Fruit fly (Drosophila melanogaster) whole organism, wandering third instar larva: ENCODE measurements around the gene Ac76E.

Experiments
- Abd-B ChIP-seq: fragments of >200 bp; optimal IDR thresholded peaks from 2 replicates; lab custom pipeline; 2017; ENCODE audit warnings: missing biosample characterization, missing genetic modification characterization
- CG32264 ChIP-seq: fragments of 200-800 bp; sonication (Bioruptor generic); optimal IDR thresholded peaks from 2 replicates; lab custom pipeline; 2016; ENCODE audit warnings: missing biosample characterization, missing genetic modification characterization
- CG9705 ChIP-seq: fragments of 200-800 bp; sonication (Bioruptor generic); optimal IDR thresholded peaks from 2 replicates; lab custom pipeline; 2018; ENCODE audit warnings: missing biosample characterization, mild to moderate bottlenecking, missing genetic modification characterization
- CrebA ChIP-seq: fragments of 200-800 bp; sonication (Bioruptor generic); optimal IDR thresholded peaks from 2 replicates; lab custom pipeline; 2016; ENCODE audit warnings: missing biosample characterization, mild to moderate bottlenecking, missing genetic modification characterization, borderline replicate concordance
- Dfd ChIP-seq: fragments of >200 bp; optimal IDR thresholded peaks from 2 replicates; lab custom pipeline; 2017; ENCODE audit warnings: missing biosample characterization, missing genetic modification characterization
- GATAd ChIP-seq: sonication (Bioruptor generic); optimal IDR thresholded peaks from 2 replicates; lab custom pipeline; 2016; ENCODE audit warnings: missing biosample characterization, missing genetic modification characterization
- HLH106 ChIP-seq: fragments of 200-800 bp; optimal IDR thresholded peaks from 3 replicates; lab custom pipeline; 2019; ENCODE audit warnings: missing biosample characterization, mild to moderate bottlenecking, missing genetic modification characterization, moderate library complexity
- Hnf4 ChIP-seq: fragments of 200-800 bp; sonication (Bioruptor generic); optimal IDR thresholded peaks from 2 replicates; lab custom pipeline; 2016; ENCODE audit warnings: missing biosample characterization, mild to moderate bottlenecking, missing genetic modification characterization
- Hr83 ChIP-seq: fragments of 200-300 bp; sonication (Bioruptor generic); optimal IDR thresholded peaks from 2 replicates; lab custom pipeline; 2016; ENCODE audit warnings: missing biosample characterization, mild to moderate bottlenecking, missing genetic modification characterization, moderate library complexity; ENCODE audit not compliant: poor library complexity, severe bottlenecking
- Jra ChIP-seq: sonication (Bioruptor generic); optimal IDR thresholded peaks from 2 replicates; lab custom pipeline; 2016; ENCODE audit warnings: missing biosample characterization, missing genetic modification characterization
- Mio ChIP-seq: sonication (Bioruptor generic); optimal IDR thresholded peaks from 2 replicates; lab custom pipeline; 2016; ENCODE audit warnings: missing biosample characterization, missing genetic modification characterization
- OdsH ChIP-seq: fragments of 200-800 bp; sonication (Bioruptor generic); optimal IDR thresholded peaks from 2 replicates; lab custom pipeline; 2016; ENCODE audit warnings: missing biosample characterization, mild to moderate bottlenecking, missing genetic modification characterization
- Rel ChIP-seq, 2 experiments: fragments of 200-800 bp; sonication (Bioruptor generic) in 1 of 2; optimal IDR thresholded peaks; 2 replicates in 1 of 2; 3 replicates in 1 of 2; lab custom pipeline; 2016 to 2019; ENCODE audit warnings: mild to moderate bottlenecking in 2 of 2, missing biosample characterization in 2 of 2, missing genetic modification characterization in 2 of 2, moderate library complexity in 1 of 2
- br ChIP-seq: fragments of 200-800 bp; sonication (Bioruptor generic); optimal IDR thresholded peaks from 2 replicates; lab custom pipeline; 2016; ENCODE audit warnings: missing biosample characterization, missing genetic modification characterization
- brk ChIP-seq: fragments of 200-800 bp; sonication (Bioruptor generic); optimal IDR thresholded peaks from 2 replicates; lab custom pipeline; 2016; ENCODE audit warnings: missing biosample characterization, mild to moderate bottlenecking, missing genetic modification characterization
- dl ChIP-seq, 2 experiments: fragments of 175-275, 200-275 bp in 1 of 2; fragments of 200-275 bp in 1 of 2; sonication (Bioruptor generic); optimal IDR thresholded peaks; lab custom pipeline; 2018; ENCODE audit warnings: mild to moderate bottlenecking in 2 of 2, missing biosample characterization in 2 of 2, missing genetic modification characterization in 2 of 2, moderate library complexity in 2 of 2; ENCODE audit not compliant: partially characterized antibody in 2 of 2, insufficient read depth in 1 of 2
- dmrt93B ChIP-seq: fragments of 200-800 bp; sonication (Bioruptor generic); optimal IDR thresholded peaks from 2 replicates; lab custom pipeline; 2018; ENCODE audit warnings: missing biosample characterization, mild to moderate bottlenecking, missing genetic modification characterization
- dsf ChIP-seq: sonication (Bioruptor generic); optimal IDR thresholded peaks from 2 replicates; lab custom pipeline; 2016; ENCODE audit warnings: missing biosample characterization, missing genetic modification characterization, borderline replicate concordance
- ey ChIP-seq: fragments of 200-800 bp; sonication (Bioruptor generic); optimal IDR thresholded peaks from 2 replicates; lab custom pipeline; 2016; ENCODE audit warnings: missing biosample characterization, missing genetic modification characterization
- foxo ChIP-seq, 2 experiments: fragments of 200-800 bp; sonication (Bioruptor generic); optimal IDR thresholded peaks; 2 replicates in 1 of 2; 3 replicates in 1 of 2; lab custom pipeline; 2016 to 2017; ENCODE audit warnings: missing biosample characterization in 2 of 2, missing genetic modification characterization in 2 of 2
- fru ChIP-seq: fragments of 200-800 bp; sonication (Bioruptor generic); optimal IDR thresholded peaks from 3 replicates; lab custom pipeline; 2016; ENCODE audit warnings: missing biosample characterization, mild to moderate bottlenecking, missing genetic modification characterization
- h ChIP-seq: fragments of 200-800 bp; sonication (Bioruptor generic); optimal IDR thresholded peaks from 3 replicates; lab custom pipeline; 2016; ENCODE audit warnings: missing biosample characterization, mild to moderate bottlenecking, missing genetic modification characterization
- jim ChIP-seq: fragments of 175-275, 200-325 bp; sonication (Bioruptor generic); optimal IDR thresholded peaks from 2 replicates; lab custom pipeline; 2016; ENCODE audit warnings: missing biosample characterization, mild to moderate bottlenecking, missing genetic modification characterization
- lola ChIP-seq: fragments of >200 bp; optimal IDR thresholded peaks from 2 replicates; lab custom pipeline; 2017; ENCODE audit warnings: missing biosample characterization, missing genetic modification characterization
- pan ChIP-seq: fragments of >200 bp; optimal IDR thresholded peaks from 2 replicates; lab custom pipeline; 2017
- psq ChIP-seq: fragments of 200-800 bp; sonication (Bioruptor generic); optimal IDR thresholded peaks from 3 replicates; lab custom pipeline; 2017; ENCODE audit warnings: missing biosample characterization, mild to moderate bottlenecking, missing genetic modification characterization, moderate library complexity
- rgr ChIP-seq: fragments of 200-800 bp; sonication (Bioruptor generic); optimal IDR thresholded peaks from 3 replicates; lab custom pipeline; 2016; ENCODE audit warnings: missing biosample characterization, mild to moderate bottlenecking, missing genetic modification characterization
- sage ChIP-seq: fragments of 200-800 bp; sonication (Bioruptor generic); optimal IDR thresholded peaks from 2 replicates; lab custom pipeline; 2016; ENCODE audit warnings: missing biosample characterization, mild to moderate bottlenecking, missing genetic modification characterization
- sv ChIP-seq: fragments of 200-800 bp; sonication (Bioruptor generic); optimal IDR thresholded peaks from 3 replicates; lab custom pipeline; 2016; ENCODE audit warnings: missing biosample characterization, missing genetic modification characterization
- tai ChIP-seq: sonication (Bioruptor generic); optimal IDR thresholded peaks from 2 replicates; lab custom pipeline; 2016; ENCODE audit warnings: missing biosample characterization, missing genetic modification characterization
- usp ChIP-seq: fragments of >200 bp; optimal IDR thresholded peaks from 2 replicates; lab custom pipeline; 2017; ENCODE audit warnings: missing biosample characterization, missing genetic modification characterization
- woc ChIP-seq: sonication (Bioruptor generic); optimal IDR thresholded peaks from 2 replicates; lab custom pipeline; 2016; ENCODE audit warnings: missing biosample characterization, mild to moderate bottlenecking, missing genetic modification characterization

Gene Ac76E

DNA sequence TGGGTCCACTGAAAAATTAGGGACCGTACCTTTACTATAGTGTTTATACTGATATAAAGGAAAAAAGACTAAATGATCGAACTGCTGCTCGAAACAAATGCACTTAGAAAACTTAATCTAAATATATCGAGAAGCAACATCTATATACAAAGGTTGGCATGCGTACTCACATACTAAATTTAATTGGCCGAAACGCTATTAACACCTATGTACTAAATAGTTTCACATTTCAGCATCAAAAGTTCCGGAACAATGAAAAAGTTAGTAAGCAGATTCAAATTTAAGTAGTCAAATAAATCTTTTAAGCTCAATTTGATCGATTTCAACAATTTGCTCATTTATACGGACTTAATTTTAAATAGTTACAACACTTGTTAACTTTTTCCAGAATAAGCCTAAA, 52.0 kb downstream of the Ac76E start, which contains the start of gene fln:
Gene fln, minus strand, starts transcription at position 101 of the 400 bp plus-strand sequence.
- no peak for TF ChIP-seq brk
- TF ChIP-seq woc (GFP tag; lab: Kevin White, UChicago), result no peak
- no peak for TF ChIP-seq ey (GFP tag; lab: Kevin White, UChicago)
- no peak for TF ChIP-seq sv (GFP tag; lab: Kevin White, UChicago)
- no peak for TF ChIP-seq tai
- no peak for TF ChIP-seq dmrt93B (GFP tag; lab: Kevin White, UChicago)
- no peak for TF ChIP-seq pan (lab: Kevin White, UChicago)
- TF ChIP-seq Hr83, result no peak
- no peak for TF ChIP-seq GATAd (GFP tag; lab: Kevin White, UChicago)
- no peak for TF ChIP-seq jim
- TF ChIP-seq CG9705 (GFP tag; lab: Kevin White, UChicago), result no peak
- TF ChIP-seq dl (GFP tag; optimal IDR thresholded peaks at IDR 0.05; lab: Kevin White, UChicago; ENCODE audit: insufficient read depth in 1 of 2, partially characterized antibody in 2 of 2), result no peak
- no peak for TF ChIP-seq HLH106
- TF ChIP-seq psq (GFP tag; lab: Kevin White, UChicago), result no peak
- TF ChIP-seq br (GFP tag; lab: Kevin White, UChicago), result no peak
- no peak for TF ChIP-seq usp
- no peak for TF ChIP-seq OdsH (GFP tag; lab: Kevin White, UChicago)

DNA sequence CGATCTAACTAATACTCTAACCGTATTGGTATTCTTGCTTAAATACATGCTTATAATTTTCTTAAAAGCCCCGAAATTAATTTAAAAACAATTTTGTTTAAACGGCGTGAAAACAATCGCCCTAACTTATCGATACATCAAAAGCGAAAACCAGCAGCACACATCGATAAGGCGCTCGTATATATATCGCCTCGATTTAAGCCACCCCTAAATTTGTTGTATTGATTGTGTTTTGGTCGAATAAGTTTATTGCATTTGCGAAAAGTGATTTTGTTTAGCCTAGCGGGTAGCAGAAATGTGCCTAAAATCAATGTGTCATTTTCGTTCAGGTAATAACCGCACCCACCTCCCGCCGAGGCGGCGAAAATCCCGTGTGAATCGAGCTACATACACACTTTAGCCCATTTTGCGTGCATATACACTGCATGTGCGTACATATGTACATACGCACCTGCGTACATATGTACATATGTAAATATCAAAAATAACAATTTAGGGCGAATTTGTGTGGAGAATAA, 52.7 kb downstream of the Ac76E start, which contains the start of the genes CG7646 and Nca:
Gene CG7646, plus strand, starts transcription at position 174 of the 518 bp plus-strand sequence.
Gene Nca, plus strand, starts transcription at position 174 of the 518 bp plus-strand sequence.
- TF ChIP-seq Jra (GFP tag; lab: Kevin White, UChicago), result peak; percentile 46
- no peak for TF ChIP-seq pan (lab: Kevin White, UChicago)
- TF ChIP-seq CG9705 (GFP tag; lab: Kevin White, UChicago), result peak; percentile 22
- peak; percentile 30 for TF ChIP-seq brk
- no peak for TF ChIP-seq dl (GFP tag; optimal IDR thresholded peaks at IDR 0.05; lab: Kevin White, UChicago; ENCODE audit: insufficient read depth in 1 of 2, partially characterized antibody in 2 of 2)
- peak; percentile 5 for TF ChIP-seq tai
- no peak for TF ChIP-seq Abd-B (GFP tag; lab: Kevin White, UChicago)
- no peak for TF ChIP-seq dmrt93B (GFP tag; lab: Kevin White, UChicago)
- no peak for TF ChIP-seq sage (GFP tag; lab: Kevin White, UChicago)
- no peak for TF ChIP-seq lola (GFP tag; lab: Kevin White, UChicago)
- TF ChIP-seq rgr (GFP tag; lab: Kevin White, UChicago), result no peak
- TF ChIP-seq h, result peak; percentile 29
- no peak for TF ChIP-seq foxo (GFP tag; optimal IDR thresholded peaks at IDR 0.05; lab: Kevin White, UChicago)
- no peak for TF ChIP-seq woc (GFP tag; lab: Kevin White, UChicago)
- peak; percentile 3 for TF ChIP-seq Hr83

DNA sequence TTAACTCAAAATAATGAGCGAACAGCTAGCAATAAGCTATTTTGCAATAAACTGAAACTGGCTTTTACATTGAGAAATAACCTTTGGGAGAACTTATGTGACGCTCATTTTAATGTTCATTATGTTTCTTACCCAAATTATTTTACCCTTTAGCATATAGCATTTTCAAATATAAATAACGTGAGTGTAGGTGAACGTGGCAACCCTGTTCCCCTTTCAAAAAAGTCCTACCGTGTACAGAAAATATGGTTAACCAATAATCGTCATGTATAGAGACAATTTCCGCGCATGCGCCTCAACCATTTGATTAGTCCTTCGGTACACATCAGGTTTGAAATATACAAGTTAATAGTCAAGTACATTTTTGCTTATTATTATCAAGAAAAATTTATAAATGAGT, 54.9 kb downstream of the Ac76E start:
- no peak for TF ChIP-seq rgr (GFP tag; lab: Kevin White, UChicago)
- no peak for TF ChIP-seq CG9705 (GFP tag; lab: Kevin White, UChicago)

DNA sequence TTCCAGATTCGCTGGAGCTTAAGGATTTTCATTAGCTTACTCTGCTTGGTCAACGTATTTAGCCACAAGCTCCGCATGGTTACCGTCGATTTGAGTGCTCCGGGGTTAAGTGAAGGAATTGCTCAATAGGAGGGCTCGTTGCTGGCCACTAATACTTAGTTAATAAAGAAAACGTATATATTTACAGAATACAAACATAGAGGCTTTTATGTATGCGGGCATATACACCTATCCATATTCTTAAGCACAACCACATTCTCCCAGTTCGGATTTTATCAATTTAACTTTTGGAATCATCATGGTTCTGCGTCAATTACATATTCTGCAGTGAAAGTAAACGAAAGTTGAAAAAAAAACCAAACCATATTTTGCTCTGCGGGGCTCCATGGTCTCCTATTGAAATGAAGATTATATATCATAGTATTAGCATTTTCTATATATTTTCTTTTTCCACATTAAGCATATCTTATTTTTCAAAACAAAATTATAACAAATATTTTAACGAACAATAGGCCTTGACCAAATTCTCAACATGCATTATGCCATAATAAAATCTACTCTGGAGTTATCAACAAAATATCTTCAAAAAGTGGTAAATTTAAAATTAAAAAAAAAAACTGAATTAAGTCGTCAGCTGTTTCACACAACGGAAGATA, 61.1 kb downstream of the Ac76E start, which contains the start of the genes Tom20 and Gabat:
Gene Tom20, plus strand, starts transcription at position 564 of the 656 bp plus-strand sequence.
Gene Gabat, minus strand, starts transcription at position 606 of the 656 bp plus-strand sequence.
- TF ChIP-seq CG32264 (GFP tag; lab: Kevin White, UChicago), result no peak
- no peak for TF ChIP-seq usp
- no peak for TF ChIP-seq jim
- TF ChIP-seq CG9705 (GFP tag; lab: Kevin White, UChicago), result no peak
- no peak for TF ChIP-seq pan (lab: Kevin White, UChicago)
- no peak for TF ChIP-seq br (GFP tag; lab: Kevin White, UChicago)
- TF ChIP-seq h, result no peak
- no peak for TF ChIP-seq brk
- no peak for TF ChIP-seq GATAd (GFP tag; lab: Kevin White, UChicago)
- TF ChIP-seq Mio, result no peak
- no peak for TF ChIP-seq fru (GFP tag; lab: Kevin White, UChicago)
- no peak for TF ChIP-seq CrebA
- no peak for TF ChIP-seq Hnf4 (GFP tag; lab: Kevin White, UChicago)
- TF ChIP-seq Rel (GFP tag; optimal IDR thresholded peaks at IDR 0.05; lab: Kevin White, UChicago), result no peak
- TF ChIP-seq Rel (tag; optimal IDR thresholded peaks at IDR 0.05; lab: Kevin White, UChicago), result no peak
- no peak for TF ChIP-seq lola (GFP tag; lab: Kevin White, UChicago)
- no peak for TF ChIP-seq Jra (GFP tag; lab: Kevin White, UChicago)
- TF ChIP-seq Dfd, result no peak
- no peak for TF ChIP-seq HLH106
- TF ChIP-seq dsf (GFP tag; lab: Kevin White, UChicago), result no peak
